Fruit fly (Drosophila melanogaster) whole organism, embryonic: Measurements from ENCODE around the gene CG4301.
A peak's percentile ranks its signal among the peaks of the same experiment; 100 is the strongest.

Experiments used
- Aef1 ChIP-seq: fragments of 200-800 bp; sonication (Bioruptor generic); IDR thresholded peaks from 3 replicates; pipeline ENCODE4 v1.3.6; 2022; ENCODE audit warnings: missing biosample characterization, missing genetic modification characterization
- Awh ChIP-seq: fragments of 200-800 bp; sonication (Bioruptor generic); IDR thresholded peaks from 2 replicates; pipeline ENCODE4, ENCODE4 v1.3.6; 2022; ENCODE audit warnings: missing biosample characterization, missing genetic modification characterization
- BtbVII ChIP-seq: fragments of 200-800 bp; sonication (Bioruptor generic); optimal IDR thresholded peaks from 3 replicates; lab custom pipeline; 2017; ENCODE audit warnings: missing biosample characterization, mild to moderate bottlenecking, missing genetic modification characterization
- CG10462 ChIP-seq: fragments of 200-800 bp; sonication (Bioruptor generic); optimal IDR thresholded peaks from 2 replicates; lab custom pipeline; 2016; ENCODE audit warnings: missing biosample characterization, missing genetic modification characterization
- CG11695 ChIP-seq: fragments of 200-800 bp; sonication (Bioruptor generic); IDR thresholded peaks from 3 replicates; pipeline ENCODE4 v1.3.6; 2022; ENCODE audit warnings: missing biosample characterization, missing genetic modification characterization
- CG11696 ChIP-seq: fragments of 200-800 bp; sonication (Bioruptor generic); IDR thresholded peaks from 2 replicates; pipeline ENCODE4 v1.3.6; 2022; ENCODE audit warnings: missing biosample characterization, missing genetic modification characterization
- CG15514 ChIP-seq: fragments of 200-800 bp; sonication (Bioruptor generic); optimal IDR thresholded peaks from 3 replicates; lab custom pipeline; 2017; ENCODE audit warnings: missing biosample characterization, missing genetic modification characterization, mild to moderate bottlenecking, moderate library complexity, missing genetic modification reagents
- CG16779 ChIP-seq: fragments of 200-800 bp; sonication (Bioruptor generic); IDR thresholded peaks from 2 replicates; pipeline ENCODE4 v1.3.6; 2022; ENCODE audit warnings: missing biosample characterization, missing genetic modification characterization
- CG18476 ChIP-seq: fragments of 200-800 bp; sonication (Bioruptor generic); optimal IDR thresholded peaks from 2 replicates; lab custom pipeline; 2016; ENCODE audit warnings: missing biosample characterization, mild to moderate bottlenecking, missing genetic modification characterization
- CG2129 ChIP-seq: fragments of 200-800 bp; sonication (Bioruptor generic); IDR thresholded peaks from 2 replicates; pipeline ENCODE4 v1.3.6; 2022; ENCODE audit warnings: missing biosample characterization, missing genetic modification characterization; ENCODE audit not compliant: partially characterized antibody
- CG2199 ChIP-seq: fragments of 200-800 bp; sonication (Bioruptor generic); IDR thresholded peaks from 3 replicates; pipeline ENCODE4 v1.3.6; 2022; ENCODE audit warnings: missing biosample characterization, missing genetic modification characterization
- CG30020 ChIP-seq: fragments of 200-800 bp; optimal IDR thresholded peaks from 2 replicates; lab custom pipeline; 2019; ENCODE audit warnings: missing biosample characterization, mild to moderate bottlenecking, missing genetic modification characterization, moderate library complexity
- CG7357 ChIP-seq: fragments of 200-800 bp; sonication (Bioruptor generic); IDR thresholded peaks from 3 replicates; pipeline ENCODE4 v1.3.6; 2022; ENCODE audit warnings: missing biosample characterization, missing genetic modification characterization
- CG7556 ChIP-seq: fragments of 200-800 bp; sonication (Bioruptor generic); optimal IDR thresholded peaks from 2 replicates; lab custom pipeline; 2017; ENCODE audit warnings: missing biosample characterization, mild to moderate bottlenecking, missing genetic modification characterization
- CG7786 ChIP-seq: fragments of 200-800 bp; sonication (Bioruptor generic); optimal IDR thresholded peaks from 2 replicates; lab custom pipeline; 2016; ENCODE audit warnings: missing biosample characterization, missing genetic modification characterization
- CG8359 ChIP-seq: fragments of 200-800 bp; sonication (Bioruptor generic); optimal IDR thresholded peaks from 2 replicates; lab custom pipeline; 2017; ENCODE audit warnings: missing biosample characterization, mild to moderate bottlenecking, missing genetic modification characterization, borderline replicate concordance
- CHES-1-like ChIP-seq: fragments of 200-800 bp; sonication (Bioruptor generic); optimal IDR thresholded peaks from 2 replicates; lab custom pipeline; 2016; ENCODE audit warnings: missing biosample characterization, missing genetic modification characterization
- Dad ChIP-seq: fragments of 200-800 bp; sonication (Bioruptor generic); optimal IDR thresholded peaks from 3 replicates; lab custom pipeline; 2016; ENCODE audit warnings: missing biosample characterization, missing genetic modification characterization
- Dfd ChIP-seq, 2 experiments: fragments of >200 bp; optimal IDR thresholded peaks; 2 replicates each; lab custom pipeline; 2017; ENCODE audit warnings: missing biosample characterization in 2 of 2, missing genetic modification characterization in 2 of 2
- E2f2 ChIP-seq: fragments of 200-800 bp; sonication (Bioruptor generic); IDR thresholded peaks from 2 replicates; pipeline ENCODE4 v1.3.6; 2022; ENCODE audit warnings: missing biosample characterization, missing genetic modification characterization
- Gsc ChIP-seq: fragments of 200-800 bp; sonication (Bioruptor generic); IDR thresholded peaks from 2 replicates; pipeline ENCODE4 v1.3.6; 2022; ENCODE audit warnings: missing biosample characterization, missing genetic modification characterization
- HHEX ChIP-seq: fragments of 200-800 bp; sonication (Bioruptor generic); optimal IDR thresholded peaks from 3 replicates; lab custom pipeline; 2017; ENCODE audit warnings: missing biosample characterization, mild to moderate bottlenecking, missing genetic modification characterization, missing genetic modification reagents
- Hmr ChIP-seq: fragments of 200-800 bp; sonication (Bioruptor generic); optimal IDR thresholded peaks from 3 replicates; lab custom pipeline; 2017; ENCODE audit warnings: mild to moderate bottlenecking, missing biosample characterization, missing genetic modification reagents, missing genetic modification characterization
- Hmx ChIP-seq: fragments of 200-800 bp; sonication (Bioruptor generic); optimal IDR thresholded peaks from 2 replicates; lab custom pipeline; 2016; ENCODE audit warnings: missing biosample characterization, missing genetic modification characterization
- Kr ChIP-seq: fragments of 200-800 bp; sonication (Bioruptor generic); optimal IDR thresholded peaks from 2 replicates; lab custom pipeline; 2017; ENCODE audit warnings: missing biosample characterization, mild to moderate bottlenecking, missing genetic modification characterization
- MBD-R2 ChIP-seq: fragments of 200-800 bp; sonication (Bioruptor generic); IDR thresholded peaks from 2 replicates; pipeline ENCODE4 v1.3.6; 2022; ENCODE audit warnings: missing biosample characterization, missing genetic modification characterization
- Max ChIP-seq: fragments of 200-800 bp; sonication (Bioruptor generic); optimal IDR thresholded peaks from 2 replicates; lab custom pipeline; 2016; ENCODE audit warnings: missing biosample characterization, mild to moderate bottlenecking, missing genetic modification characterization
- Mrtf ChIP-seq: fragments of 200-800 bp; sonication (Bioruptor generic); IDR thresholded peaks from 3 replicates; pipeline ENCODE4 v1.3.6; 2022; ENCODE audit warnings: missing biosample characterization, missing genetic modification characterization
- NK7.1 ChIP-seq: fragments of 200-800 bp; sonication (Bioruptor generic); optimal IDR thresholded peaks from 3 replicates; lab custom pipeline; 2016; ENCODE audit warnings: missing biosample characterization, missing genetic modification characterization
- Pdp1 ChIP-seq, 2 experiments: fragments of 200-800 bp; sonication (Bioruptor generic); optimal IDR thresholded peaks; 3 replicates each; lab custom pipeline; 2016; ENCODE audit warnings: missing biosample characterization in 2 of 2, missing genetic modification characterization in 2 of 2, mild to moderate bottlenecking in 1 of 2, moderate library complexity in 1 of 2
- Side ChIP-seq: fragments of 200-800 bp; sonication (Bioruptor generic); optimal IDR thresholded peaks from 2 replicates; lab custom pipeline; 2016; ENCODE audit warnings: missing biosample characterization, missing genetic modification characterization
- Sox102F ChIP-seq: fragments of 200-800 bp; sonication (Bioruptor generic); optimal IDR thresholded peaks from 2 replicates; lab custom pipeline; 2018; ENCODE audit warnings: missing biosample characterization, mild to moderate bottlenecking, missing genetic modification characterization, moderate library complexity
- Usf ChIP-seq: fragments of 200-800 bp; sonication (Bioruptor generic); optimal IDR thresholded peaks from 2 replicates; lab custom pipeline; 2017; ENCODE audit warnings: missing genotype, missing biosample characterization, missing genetic modification characterization
- ab ChIP-seq: fragments of 200-800 bp; sonication (Bioruptor generic); optimal IDR thresholded peaks from 2 replicates; lab custom pipeline; 2016; ENCODE audit warnings: missing biosample characterization, missing genetic modification characterization
- abd-A ChIP-seq: fragments of 200-800 bp; sonication (Bioruptor generic); optimal IDR thresholded peaks from 3 replicates; lab custom pipeline; 2019; ENCODE audit warnings: missing biosample characterization, mild to moderate bottlenecking, missing genetic modification characterization, moderate library complexity
- amos ChIP-seq: fragments of 200-800 bp; sonication (Bioruptor generic); IDR thresholded peaks from 2 replicates; pipeline ENCODE4 v1.3.6; 2022; ENCODE audit warnings: missing biosample characterization, missing genetic modification characterization; ENCODE audit not compliant: partially characterized antibody
- caup ChIP-seq: fragments of 200-800 bp; sonication (Bioruptor generic); optimal IDR thresholded peaks from 3 replicates; lab custom pipeline; 2017; ENCODE audit warnings: missing biosample characterization, mild to moderate bottlenecking, missing genetic modification characterization, moderate library complexity; ENCODE audit not compliant: severe bottlenecking
- chinmo ChIP-seq: fragments of 200-800 bp; sonication (Bioruptor generic); IDR thresholded peaks from 4 replicates; pipeline ENCODE4 v1.3.6; 2022; ENCODE audit warnings: missing biosample characterization, missing genetic modification characterization; ENCODE audit not compliant: partially characterized antibody
- crol ChIP-seq: fragments of 200-800 bp; sonication (Bioruptor generic); IDR thresholded peaks from 2 replicates; pipeline ENCODE4 v1.3.6; 2022; ENCODE audit warnings: missing biosample characterization, missing genetic modification characterization
- exex ChIP-seq: fragments of 200-800 bp; sonication (Bioruptor generic); optimal IDR thresholded peaks from 4 replicates; lab custom pipeline; 2018; ENCODE audit warnings: missing biosample characterization, mild to moderate bottlenecking, missing genetic modification characterization, moderate library complexity
- eyg ChIP-seq: fragments of 200-800 bp; sonication (Bioruptor generic); optimal IDR thresholded peaks from 3 replicates; lab custom pipeline; 2016; ENCODE audit warnings: missing biosample characterization, missing genetic modification characterization
- fd3F ChIP-seq: fragments of 200-800 bp; sonication (Bioruptor generic); optimal IDR thresholded peaks from 2 replicates; lab custom pipeline; 2018; ENCODE audit warnings: missing biosample characterization, mild to moderate bottlenecking, missing genetic modification characterization, moderate library complexity
- fd96Cb ChIP-seq: fragments of 200-800 bp; sonication (Bioruptor generic); optimal IDR thresholded peaks from 2 replicates; lab custom pipeline; 2018; ENCODE audit warnings: missing biosample characterization, mild to moderate bottlenecking, missing genetic modification characterization, moderate library complexity
- gt ChIP-seq: fragments of 200-800 bp; sonication (Bioruptor generic); IDR thresholded peaks from 2 replicates; pipeline ENCODE4 v1.3.6; 2022; ENCODE audit warnings: missing biosample characterization, missing genetic modification characterization
- nerfin-2 ChIP-seq: fragments of 200-800 bp; sonication (Bioruptor generic); IDR thresholded peaks from 2 replicates; pipeline ENCODE4 v1.3.6; 2022; ENCODE audit warnings: missing biosample characterization, missing genetic modification characterization; ENCODE audit not compliant: partially characterized antibody
- row ChIP-seq: fragments of 200-800 bp; sonication (Bioruptor generic); IDR thresholded peaks from 3 replicates; pipeline ENCODE4 v1.3.6; 2022; ENCODE audit warnings: missing biosample characterization, missing genetic modification characterization
- tin ChIP-seq: fragments of 200-800 bp; sonication (Bioruptor generic); optimal IDR thresholded peaks from 3 replicates; lab custom pipeline; 2016; ENCODE audit warnings: missing biosample characterization, missing genetic modification characterization
- tll ChIP-seq, 2 experiments: fragments of 200-800 bp in 1 of 2; fragments of >200 bp in 1 of 2; sonication (Bioruptor generic) in 1 of 2; optimal IDR thresholded peaks; 2 replicates each; lab custom pipeline; 2017 to 2019; ENCODE audit warnings: missing biosample characterization in 2 of 2, missing genetic modification characterization in 2 of 2, mild to moderate bottlenecking in 1 of 2, moderate library complexity in 1 of 2
- toy ChIP-seq: fragments of 200-800 bp; sonication (Bioruptor generic); IDR thresholded peaks from 2 replicates; pipeline ENCODE4 v1.3.6; 2022; ENCODE audit warnings: missing biosample characterization, missing genetic modification characterization
- wdn ChIP-seq: fragments of 200-800 bp; sonication (Bioruptor generic); IDR thresholded peaks from 2 replicates; pipeline ENCODE4 v1.3.6; 2022; ENCODE audit warnings: missing biosample characterization, missing genetic modification characterization

CG4301 gene

DNA sequence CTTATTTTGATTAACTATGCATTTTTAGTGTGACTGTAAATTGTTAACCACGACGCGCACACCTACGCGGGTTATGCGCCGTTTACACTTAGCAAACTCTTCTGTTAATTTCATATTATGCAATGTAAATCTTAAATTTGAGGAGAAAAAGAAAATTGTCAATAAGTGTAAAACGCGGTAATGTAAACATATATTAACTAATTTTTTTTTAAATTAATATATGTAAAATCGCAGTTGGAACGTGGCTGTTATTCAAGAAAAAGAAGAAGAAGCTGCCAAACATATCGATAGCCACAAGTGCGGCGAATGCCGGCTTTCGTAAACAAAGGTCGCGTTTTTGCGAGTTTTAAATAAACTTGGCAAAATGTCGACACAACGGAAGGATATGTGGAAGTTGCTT, 13.9 kb upstream of the CG4301 start, which contains the start of the genes TH1 and mei-41 (continued):
- TF ChIP-seq MBD-R2 (GFP tag; lab: Robert Waterston, UW): peak; percentile 95
- TF ChIP-seq Side (GFP tag; lab: Kevin White, UChicago): no peak
- TF ChIP-seq CG11695 (GFP tag; lab: Robert Waterston, UW): peak; percentile 92
- peak; percentile 97 for TF ChIP-seq CG30020 (tag; lab: Kevin White, UChicago)
- peak; percentile 41 for TF ChIP-seq CG7786 (GFP tag; lab: Kevin White, UChicago)
- TF ChIP-seq gt (GFP tag; lab: Robert Waterston, UW): peak; percentile 90
- no peak for TF ChIP-seq Hmr (GFP tag; lab: Kevin White, UChicago)
- TF ChIP-seq Aef1 (GFP tag; lab: Robert Waterston, UW): peak; percentile 96
- peak; percentile 86 for TF ChIP-seq Usf (GFP tag; lab: Kevin White, UChicago)
- TF ChIP-seq Kr (GFP tag; lab: Kevin White, UChicago): no peak
- TF ChIP-seq nerfin-2 (GFP tag; lab: Robert Waterston, UW): no peak
- TF ChIP-seq toy (GFP tag; lab: Robert Waterston, UW): peak; percentile 85
- no peak for TF ChIP-seq abd-A (tag; lab: Kevin White, UChicago)
- peak; percentile 93 for TF ChIP-seq Sox102F (GFP tag; lab: Kevin White, UChicago)
- TF ChIP-seq Mrtf: peak; percentile 93
- TF ChIP-seq eyg (GFP tag; lab: Kevin White, UChicago): no peak
- peak; percentile 76 for TF ChIP-seq E2f2 (GFP tag; lab: Robert Waterston, UW)
- TF ChIP-seq exex (tag; lab: Kevin White, UChicago): no peak
- TF ChIP-seq CG7357 (GFP tag; lab: Robert Waterston, UW): peak; percentile 100
- TF ChIP-seq CG18476 (GFP tag; lab: Kevin White, UChicago): peak; percentile 61
- TF ChIP-seq HHEX (GFP tag; lab: Kevin White, UChicago): peak; percentile 72
- no peak for TF ChIP-seq CG15514
- TF ChIP-seq CG16779 (GFP tag; lab: Robert Waterston, UW): peak; percentile 65; the same call in 1 of the 2 replicates
- no peak for TF ChIP-seq Hmx (GFP tag; lab: Kevin White, UChicago)
- TF ChIP-seq amos (GFP tag; lab: Robert Waterston, UW): peak; percentile 42
- TF ChIP-seq Gsc (GFP tag; lab: Robert Waterston, UW): no peak
- TF ChIP-seq Dfd (GFP tag; optimal IDR thresholded peaks at IDR 0.05; lab: Kevin White, UChicago): peak in 1 of 2 experiments; percentile 46
- TF ChIP-seq tin (GFP tag; lab: Kevin White, UChicago): peak; percentile 84
- TF ChIP-seq Dad (GFP tag; lab: Kevin White, UChicago): peak; percentile 57
- TF ChIP-seq Awh: peak; percentile 96
- TF ChIP-seq CG8359 (GFP tag; lab: Kevin White, UChicago): peak; percentile 55
- peak; percentile 84 for TF ChIP-seq CG11696 (GFP tag; lab: Robert Waterston, UW)
- no peak for TF ChIP-seq CG2129 (GFP tag; lab: Robert Waterston, UW)
- no peak for TF ChIP-seq CG7556 (GFP tag; lab: Kevin White, UChicago)
- TF ChIP-seq caup: no peak
- TF ChIP-seq tll (GFP tag; optimal IDR thresholded peaks at IDR 0.05; lab: Kevin White, UChicago): peak in 1 of 2 experiments; percentile 56
- peak; percentile 5 for TF ChIP-seq NK7.1 (GFP tag; lab: Kevin White, UChicago)
- TF ChIP-seq CG2199 (GFP tag; lab: Robert Waterston, UW): peak; percentile 91
- peak; percentile 41; the same call in 1 of the 2 replicates for TF ChIP-seq crol (GFP tag; lab: Robert Waterston, UW)
- TF ChIP-seq BtbVII: no peak
- peak; percentile 93 for TF ChIP-seq fd96Cb (tag; lab: Kevin White, UChicago)
- peak; percentile 89 for TF ChIP-seq wdn (GFP tag; lab: Robert Waterston, UW)
- TF ChIP-seq ab: no peak
- TF ChIP-seq CG10462: peak; percentile 61
- peak; percentile 79 for TF ChIP-seq Max (GFP tag; lab: Kevin White, UChicago)
- peak in 1 of 2 experiments; percentile 67 for TF ChIP-seq Pdp1 (GFP tag; optimal IDR thresholded peaks at IDR 0.05; lab: Kevin White, UChicago)
- TF ChIP-seq chinmo (GFP tag; lab: Robert Waterston, UW): 0 out of 4 replicates have a peak, but pooled peaks have one; percentile 13
- peak; percentile 31 for TF ChIP-seq CHES-1-like (GFP tag; lab: Kevin White, UChicago)
- peak; percentile 87 for TF ChIP-seq fd3F (GFP tag; lab: Kevin White, UChicago)
- TF ChIP-seq row: peak; percentile 98
